Worm (Caenorhabditis elegans) whole organism, L4 larva: ENCODE results near the gene tlp-1.

Experiments used
- F44E2.7 ChIP-seq: fragments of 200-800 bp; sonication (Bioruptor generic); IDR thresholded peaks from 2 replicates; pipeline ENCODE4 v2.1.2; 2022; ENCODE audit warnings: missing genetic modification characterization, missing compliant biosample characterization
- F49E8.2 ChIP-seq: sonication (generic microtip); optimal IDR thresholded peaks from 2 replicates; lab custom pipeline; 2016; ENCODE audit warnings: missing compliant biosample characterization, mild to moderate bottlenecking, missing genetic modification characterization, borderline replicate concordance
- R02D3.7 ChIP-seq: fragments of 150-350 bp; sonication (generic microtip); optimal IDR thresholded peaks from 3 replicates; lab custom pipeline; 2014; ENCODE audit warnings: missing biosample characterization, missing genetic modification characterization
- T26A8.4 ChIP-seq: fragments of 200-800 bp; sonication (Bioruptor generic); IDR thresholded peaks from 2 replicates; pipeline ENCODE4 v1.3.6; 2022; ENCODE audit warnings: missing genetic modification characterization, missing compliant biosample characterization
- ZK337.2 ChIP-seq: fragments of 200-800 bp; sonication (Bioruptor generic); IDR thresholded peaks from 2 replicates; pipeline ENCODE4 v1.3.6; 2022; ENCODE audit warnings: missing genetic modification reagents, missing genetic modification characterization, missing compliant biosample characterization
- aha-1 ChIP-seq: fragments of 150-350 bp; peaks from one replicate; lab custom pipeline; 2014; ENCODE audit warnings: missing biosample characterization, missing genetic modification characterization
- ama-1 ChIP-seq: fragments of 150-350 bp; optimal IDR thresholded peaks from 2 replicates; lab custom pipeline; 2014; ENCODE audit warnings: inconsistent platforms, mixed read lengths
- ceh-20 ChIP-seq: fragments of 200-800 bp; sonication (Bioruptor generic); IDR thresholded peaks from 2 replicates; pipeline ENCODE4 v1.3.6; 2022; ENCODE audit warnings: missing genetic modification reagents, missing genetic modification characterization, missing compliant biosample characterization
- ceh-32 ChIP-seq: sonication (generic microtip); optimal IDR thresholded peaks from 2 replicates; lab custom pipeline; 2016; ENCODE audit warnings: mild to moderate bottlenecking, missing genetic modification characterization, missing compliant biosample characterization; ENCODE audit not compliant: poor library complexity
- ceh-44 ChIP-seq: fragments of 200-800 bp; sonication (Bioruptor generic); IDR thresholded peaks from 2 replicates; pipeline ENCODE4 v1.3.6; 2022; ENCODE audit warnings: missing genetic modification reagents, missing genetic modification characterization, missing compliant biosample characterization
- ceh-82 ChIP-seq: sonication (generic microtip); optimal IDR thresholded peaks from 2 replicates; lab custom pipeline; 2017; ENCODE audit warnings: missing biosample characterization, missing genetic modification characterization
- daf-12 ChIP-seq: fragments of 150-350 bp; optimal IDR thresholded peaks from 2 replicates; lab custom pipeline; 2014; ENCODE audit warnings: missing biosample characterization, missing genetic modification reagents, missing genetic modification characterization
- daf-16 ChIP-seq, 3 experiments: sonication (generic microtip); optimal IDR thresholded peaks; 2 replicates each; lab custom pipeline; 2016 to 2017; ENCODE audit warnings: missing genetic modification characterization in 3 of 3, missing genetic modification reagents in 3 of 3, mild to moderate bottlenecking in 2 of 3, missing compliant biosample characterization in 2 of 3, missing biosample characterization in 1 of 3, moderate library complexity in 1 of 3
- daf-8 ChIP-seq: fragments of 200-800 bp; sonication (Bioruptor generic); IDR thresholded peaks from 2 replicates; pipeline ENCODE4 v1.3.6; 2022; ENCODE audit warnings: missing genetic modification characterization, missing compliant biosample characterization
- dmd-9 ChIP-seq: fragments of 200-800 bp; sonication (Bioruptor generic); IDR thresholded peaks from 2 replicates; pipeline ENCODE4 v1.3.6; 2022; ENCODE audit warnings: missing genetic modification reagents, missing genetic modification characterization, missing compliant biosample characterization
- duxl-1 ChIP-seq: sonication (generic microtip); optimal IDR thresholded peaks from 2 replicates; lab custom pipeline; 2016; ENCODE audit warnings: mild to moderate bottlenecking, missing genetic modification characterization, moderate library complexity, missing compliant biosample characterization; ENCODE audit not compliant: poor library complexity
- hlh-11 ChIP-seq: fragments of 200-800 bp; sonication (Bioruptor generic); optimal IDR thresholded peaks from 2 replicates; lab custom pipeline; 2018; ENCODE audit warnings: mild to moderate bottlenecking, missing genetic modification characterization, missing compliant biosample characterization
- lin-38 ChIP-seq: fragments of 200-800 bp; sonication (Bioruptor generic); IDR thresholded peaks from 2 replicates; pipeline ENCODE4 v1.3.6; 2022; ENCODE audit warnings: missing genetic modification reagents, missing genetic modification characterization, missing compliant biosample characterization
- mdl-1 ChIP-seq, 2 experiments: fragments of 150-350 bp in 1 of 2; sonication (generic microtip) in 1 of 2; optimal IDR thresholded peaks; 2 replicates each; lab custom pipeline; 2014 to 2017; ENCODE audit warnings: missing biosample characterization in 2 of 2, missing genetic modification characterization in 2 of 2
- mxl-2 ChIP-seq: fragments of 200-800 bp; sonication (Bioruptor generic); conservative IDR thresholded peaks from 2 replicates; pipeline ENCODE4 v1.3.6; 2022; ENCODE audit warnings: missing genetic modification reagents, missing genetic modification characterization, missing compliant biosample characterization
- nhr-10 ChIP-seq: fragments of 150-350 bp; optimal IDR thresholded peaks from 2 replicates; lab custom pipeline; 2014; ENCODE audit warnings: missing biosample characterization, missing genetic modification characterization
- nhr-25 ChIP-seq: sonication (generic microtip); optimal IDR thresholded peaks from 2 replicates; lab custom pipeline; 2017; ENCODE audit warnings: missing genetic modification characterization, mild to moderate bottlenecking, missing compliant biosample characterization, antibody characterized with exemption, moderate library complexity, borderline replicate concordance; ENCODE audit not compliant: insufficient read depth
- nhr-28 ChIP-seq: fragments of 150-350 bp; optimal IDR thresholded peaks from 2 replicates; lab custom pipeline; 2014; ENCODE audit warnings: missing biosample characterization, missing genetic modification characterization
- nhr-41 ChIP-seq: fragments of 200-800 bp; sonication (Bioruptor generic); IDR thresholded peaks from 2 replicates; pipeline ENCODE4 v1.3.6; 2022; ENCODE audit warnings: missing genetic modification reagents, missing genetic modification characterization, missing compliant biosample characterization
- nhr-6 ChIP-seq: fragments of 150-350 bp; optimal IDR thresholded peaks from 2 replicates; lab custom pipeline; 2014; ENCODE audit warnings: missing biosample characterization, missing genetic modification characterization
- nhr-76 ChIP-seq: fragments of 150-350 bp; optimal IDR thresholded peaks from 2 replicates; lab custom pipeline; 2014; ENCODE audit warnings: missing biosample characterization, missing genetic modification characterization
- pha-4 ChIP-seq, 2 experiments: fragments of 150-350 bp in 1 of 2; fragments of 200-800 bp in 1 of 2; sonication (Bioruptor generic) in 1 of 2; IDR thresholded peaks in 1 of 2; optimal IDR thresholded peaks in 1 of 2; 2 replicates each; pipeline versions ENCODE4 v1.3.6 to Lab custom; 2014 to 2022; ENCODE audit warnings: missing genetic modification characterization in 2 of 2, missing genetic modification reagents in 2 of 2, missing biosample characterization in 1 of 2, missing compliant biosample characterization in 1 of 2
- saeg-2 ChIP-seq: fragments of 200-800 bp; sonication (Bioruptor generic); IDR thresholded peaks from 2 replicates; pipeline ENCODE4 v1.3.6; 2022; ENCODE audit warnings: missing genetic modification reagents, missing genetic modification characterization, missing compliant biosample characterization
- sdz-12 ChIP-seq: fragments of 200-800 bp; sonication (Bioruptor generic); optimal IDR thresholded peaks from 2 replicates; lab custom pipeline; 2018; ENCODE audit warnings: mild to moderate bottlenecking, missing genetic modification characterization, missing compliant biosample characterization
- skn-1 ChIP-seq: fragments of 150-350 bp; optimal IDR thresholded peaks from 2 replicates; lab custom pipeline; 2014; ENCODE audit warnings: missing biosample characterization, missing genetic modification characterization
- snpc-1.2 ChIP-seq: fragments of 200-800 bp; sonication (Bioruptor generic); IDR thresholded peaks from 2 replicates; pipeline ENCODE4 v1.3.6; 2022; ENCODE audit warnings: missing genetic modification reagents, missing genetic modification characterization, missing compliant biosample characterization
- snpc-4 ChIP-seq: fragments of 150-350 bp; optimal IDR thresholded peaks from 2 replicates; lab custom pipeline; 2014; ENCODE audit warnings: missing biosample characterization, missing genetic modification characterization
- spr-1 ChIP-seq: sonication (generic microtip); optimal IDR thresholded peaks from 2 replicates; lab custom pipeline; 2016; ENCODE audit warnings: mild to moderate bottlenecking, missing genetic modification characterization, missing compliant biosample characterization
- tag-97 ChIP-seq: fragments of 200-800 bp; sonication (Bioruptor generic); IDR thresholded peaks from 2 replicates; pipeline ENCODE4 v1.3.6; 2022; ENCODE audit warnings: missing genetic modification characterization, missing compliant biosample characterization
- unc-130 ChIP-seq: sonication (generic microtip); optimal IDR thresholded peaks from 2 replicates; lab custom pipeline; 2016; ENCODE audit warnings: missing genetic modification reagents, missing genetic modification characterization, missing compliant biosample characterization
- unc-62 ChIP-seq, 3 experiments: fragments of 150-350 bp in 1 of 3; sonication (generic microtip); optimal IDR thresholded peaks in 2 of 3; peaks in 1 of 3; 1 replicate in 1 of 3; 2 replicates in 2 of 3; lab custom pipeline; 2014 to 2017; ENCODE audit warnings: missing biosample characterization in 3 of 3, missing genetic modification characterization in 3 of 3, missing genetic modification reagents in 3 of 3, missing genotype in 1 of 3
- vab-7 ChIP-seq: fragments of 200-800 bp; sonication (Bioruptor generic); IDR thresholded peaks from 2 replicates; pipeline ENCODE4 v1.3.6; 2022; ENCODE audit warnings: missing genetic modification reagents, missing genetic modification characterization, missing compliant biosample characterization

tlp-1 gene

DNA sequence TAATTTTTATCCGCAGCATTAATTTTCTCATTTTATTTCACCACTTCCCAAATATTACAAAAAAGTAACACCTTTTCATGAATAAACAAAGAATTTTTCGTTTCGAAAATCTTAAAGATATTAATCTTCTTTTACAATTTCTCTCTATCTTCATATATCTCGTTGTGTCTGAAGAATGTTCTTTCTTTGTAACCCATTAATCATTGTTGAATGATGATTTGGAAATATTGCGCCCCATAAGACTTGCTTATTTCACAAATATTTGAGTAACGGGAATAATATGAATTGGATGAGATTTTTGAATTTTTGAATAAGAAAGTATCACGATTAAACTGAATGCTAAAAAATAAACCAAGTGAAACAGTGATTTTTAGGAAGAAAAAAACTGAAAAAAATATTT, 17.1 kb upstream of the tlp-1 start:
- no peak for TF ChIP-seq pha-4 (GFP tag; IDR thresholded peaks at IDR 0.05; lab: Robert Waterston, UW)
- TF ChIP-seq pha-4 (tag; optimal IDR thresholded peaks at IDR 0.05; lab: Kevin White, UChicago) = no peak
- TF ChIP-seq nhr-25 (tag; lab: Kevin White, UChicago) = no peak
- TF ChIP-seq ZK337.2 (GFP tag; lab: Robert Waterston, UW) = no peak
- peak; percentile 31 for TF ChIP-seq aha-1 (tag; lab: Kevin White, UChicago)
- TF ChIP-seq, all 104 proteins: peak for 1

DNA sequence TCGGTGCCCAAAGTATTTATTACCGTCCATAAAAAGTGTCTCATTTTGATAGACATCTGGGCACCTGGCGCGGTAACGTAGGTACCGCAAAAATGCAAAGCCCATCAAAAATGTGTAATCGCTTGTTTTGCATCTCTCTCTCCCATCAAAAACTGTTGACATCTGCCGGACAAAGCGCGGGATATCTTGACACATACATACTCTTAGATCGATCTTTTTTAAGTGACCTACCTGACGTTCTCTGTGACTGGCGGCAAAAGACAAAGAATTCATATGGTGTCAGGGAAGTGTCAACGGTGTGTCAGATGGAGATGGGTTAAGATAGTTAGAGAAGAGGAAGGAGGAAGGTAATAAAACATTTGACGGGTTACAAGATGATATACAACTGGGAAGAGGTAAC, 15.0 kb upstream of the tlp-1 start:
- no peak for TF ChIP-seq ceh-32 (tag; lab: Kevin White, UChicago)
- peak in 1 of 2 experiments; percentile 88 for TF ChIP-seq unc-62 (GFP tag; optimal IDR thresholded peaks at IDR 0.05 in 1 of 2; lab: Kevin White, UChicago)
- no peak for TF ChIP-seq unc-62 (tag; optimal IDR thresholded peaks at IDR 0.05; lab: Kevin White, UChicago)
- TF ChIP-seq ceh-44 (GFP tag; lab: Robert Waterston, UW) = no peak
- TF ChIP-seq, all 104 proteins: peak for 1

- TF ChIP-seq ama-1 (lab: Kevin White, UChicago) = no peak
- no peak for TF ChIP-seq mdl-1 (tag; optimal IDR thresholded peaks at IDR 0.05; lab: Kevin White, UChicago)
- TF ChIP-seq unc-62 (GFP tag; optimal IDR thresholded peaks at IDR 0.05 in 1 of 2; lab: Kevin White, UChicago) = peak in 1 of 2 experiments; percentile 95
- no peak for TF ChIP-seq unc-62 (tag; optimal IDR thresholded peaks at IDR 0.05; lab: Kevin White, UChicago)
Observed at ce11 chrIV:13716735-13717134, 12.9 kb upstream of the tlp-1 start.

DNA sequence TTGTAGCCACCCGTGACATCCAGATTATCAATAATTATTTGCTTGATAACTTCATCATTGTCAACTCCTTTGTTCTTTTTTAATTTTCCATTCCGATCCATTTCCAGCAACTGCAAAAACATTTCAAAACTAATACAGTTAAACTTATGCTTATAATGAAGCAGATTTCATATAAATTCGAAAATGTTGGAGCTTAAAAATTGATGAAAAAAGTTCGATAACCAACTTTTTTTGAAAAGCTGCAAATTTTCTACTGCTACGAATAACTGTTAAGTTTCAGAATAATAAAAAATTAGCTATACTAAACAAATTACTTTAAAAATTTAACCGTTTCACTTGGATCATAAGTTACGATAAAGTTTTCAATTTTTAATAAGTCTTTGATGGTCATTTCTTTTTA, 12.4 kb upstream of the tlp-1 start, which contains the start of gene C47A4.1:
Gene C47A4.1, minus strand, starts transcription at position 101 of the 400 bp plus-strand sequence.
- TF ChIP-seq dmd-9 (GFP tag; lab: Robert Waterston, UW) = no peak

- TF ChIP-seq saeg-2 (GFP tag; lab: Robert Waterston, UW) = no peak
- no peak for TF ChIP-seq T26A8.4 (GFP tag; lab: Robert Waterston, UW)
- TF ChIP-seq nhr-6 = no peak
- TF ChIP-seq mxl-2 (GFP tag; lab: Robert Waterston, UW) = no peak
- TF ChIP-seq daf-12 (tag; lab: Kevin White, UChicago) = no peak
- no peak for TF ChIP-seq ZK337.2 (GFP tag; lab: Robert Waterston, UW)
- no peak for TF ChIP-seq skn-1 (tag; lab: Kevin White, UChicago)
- TF ChIP-seq duxl-1 = no peak
Observed at ce11 chrIV:13710367-13710766, 6.5 kb upstream of the tlp-1 start.

- TF ChIP-seq snpc-1.2 (GFP tag; lab: Robert Waterston, UW) (peak; percentile 98), sdz-12 (no peak), F49E8.2 (peak; percentile 41)
- TF ChIP-seq, all 104 proteins: peak for 2
Observed at ce11 chrIV:13709069-13709640, 5.3 kb upstream of the tlp-1 start.

DNA sequence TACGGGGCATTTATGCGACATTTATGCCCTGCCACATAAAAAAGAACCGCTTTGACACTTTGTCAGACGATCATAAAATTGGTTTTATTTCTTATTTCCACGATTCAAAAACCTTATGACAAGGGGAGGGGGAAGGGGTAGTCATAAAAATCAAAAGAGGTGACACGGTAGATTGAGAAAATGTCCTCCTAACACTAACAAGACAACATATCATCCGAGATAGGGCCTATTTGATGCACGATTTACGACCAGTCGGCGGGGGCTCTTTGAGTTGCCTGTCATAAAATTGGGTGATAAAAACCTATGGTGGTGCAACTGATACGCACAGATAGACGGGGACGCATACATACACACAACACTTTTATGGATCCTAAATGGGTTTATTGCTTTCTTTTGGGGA, 4.0 kb upstream of the tlp-1 start:
- TF ChIP-seq ceh-82 (no peak), T26A8.4 (GFP tag; lab: Robert Waterston, UW) (no peak), dmd-9 (GFP tag; lab: Robert Waterston, UW) (no peak), ceh-20 (peak; percentile 96), daf-8 (GFP tag; lab: Robert Waterston, UW) (no peak), R02D3.7 (tag; lab: Kevin White, UChicago) (no peak), nhr-10 (no peak), mdl-1 (tag; optimal IDR thresholded peaks at IDR 0.05; lab: Kevin White, UChicago) (no peak), duxl-1 (no peak), tag-97 (no peak), nhr-76 (no peak), snpc-1.2 (GFP tag; lab: Robert Waterston, UW) (peak; percentile 68; the same call in 1 of the 2 replicates), lin-38 (GFP tag; lab: Robert Waterston, UW) (no peak), vab-7 (GFP tag; lab: Robert Waterston, UW) (no peak), F44E2.7 (GFP tag; lab: Robert Waterston, UW) (no peak), unc-130 (GFP tag; lab: Kevin White, UChicago) (no peak), nhr-41 (GFP tag; lab: Robert Waterston, UW) (no peak), spr-1 (tag; lab: Kevin White, UChicago) (no peak), snpc-4 (tag; lab: Kevin White, UChicago) (no peak), daf-16 (GFP tag; optimal IDR thresholded peaks at IDR 0.05; lab: Kevin White, UChicago) (no peak), daf-16 (tag; optimal IDR thresholded peaks at IDR 0.05; lab: Kevin White, UChicago) (peak; percentile 76), hlh-11 (tag; lab: Kevin White, UChicago) (peak; percentile 82), nhr-28 (tag; lab: Kevin White, UChicago) (peak; percentile 63)
